Worm (Caenorhabditis elegans) whole organism, mixed stage, embryonic: Measurements from ENCODE around the gene trim-21.

Experiments used
- ces-1 ChIP-seq: fragments of 150-350 bp; optimal IDR thresholded peaks from 2 replicates; lab custom pipeline; 2014; ENCODE audit warnings: missing biosample characterization, missing genetic modification reagents, missing genetic modification characterization
- cnd-1 ChIP-seq: fragments of 200-800 bp; sonication (Bioruptor generic); optimal IDR thresholded peaks from 2 replicates; lab custom pipeline; 2018; ENCODE audit warnings: mild to moderate bottlenecking, missing genetic modification characterization, missing compliant biosample characterization
- elt-1 ChIP-seq: sonication (generic microtip); optimal IDR thresholded peaks from 2 replicates; lab custom pipeline; 2017; ENCODE audit warnings: missing genetic modification characterization, mild to moderate bottlenecking, missing compliant biosample characterization, antibody characterized with exemption, moderate library complexity, borderline replicate concordance; ENCODE audit not compliant: insufficient read depth
- elt-3 ChIP-seq: fragments of 150-350 bp; optimal IDR thresholded peaks from 2 replicates; lab custom pipeline; 2014; ENCODE audit warnings: missing biosample characterization, missing genetic modification characterization
- lin-13 ChIP-seq: fragments of 150-350 bp; optimal IDR thresholded peaks from 2 replicates; lab custom pipeline; 2014; ENCODE audit warnings: missing biosample characterization, missing genetic modification characterization
- lsy-2 ChIP-seq: fragments of 150-350 bp; optimal IDR thresholded peaks from 2 replicates; lab custom pipeline; 2014; ENCODE audit warnings: missing biosample characterization, missing genetic modification characterization
- mls-2 ChIP-seq: sonication (generic microtip); optimal IDR thresholded peaks from 2 replicates; lab custom pipeline; 2016; ENCODE audit warnings: mild to moderate bottlenecking, missing genetic modification characterization, moderate library complexity, missing compliant biosample characterization
- nhr-12 ChIP-seq: fragments of 150-350 bp; optimal IDR thresholded peaks from 2 replicates; lab custom pipeline; 2014; ENCODE audit warnings: missing biosample characterization, missing genetic modification characterization
- nhr-237 ChIP-seq: fragments of 150-350 bp; optimal IDR thresholded peaks from 2 replicates; lab custom pipeline; 2014; ENCODE audit warnings: missing biosample characterization, missing genetic modification characterization
- nhr-28 ChIP-seq: fragments of 150-350 bp; optimal IDR thresholded peaks from 2 replicates; lab custom pipeline; 2014; ENCODE audit warnings: missing biosample characterization, missing genetic modification characterization
- pha-4 ChIP-seq: fragments of 150-350 bp; optimal IDR thresholded peaks from 2 replicates; lab custom pipeline; 2018; ENCODE audit warnings: missing biosample characterization, missing genetic modification reagents, missing genetic modification characterization
- snpc-4 ChIP-seq: fragments of 150-350 bp; optimal IDR thresholded peaks from 2 replicates; lab custom pipeline; 2014; ENCODE audit warnings: missing biosample characterization, missing genetic modification characterization
- unc-120 ChIP-seq: sonication (generic microtip); optimal IDR thresholded peaks from 2 replicates; lab custom pipeline; 2017; ENCODE audit warnings: missing genetic modification characterization, missing compliant biosample characterization; ENCODE audit not compliant: poor library complexity, severe bottlenecking
- unc-39 ChIP-seq: fragments of 150-350 bp; optimal IDR thresholded peaks from 2 replicates; lab custom pipeline; 2014; ENCODE audit warnings: missing biosample characterization, missing genetic modification characterization

DNA sequence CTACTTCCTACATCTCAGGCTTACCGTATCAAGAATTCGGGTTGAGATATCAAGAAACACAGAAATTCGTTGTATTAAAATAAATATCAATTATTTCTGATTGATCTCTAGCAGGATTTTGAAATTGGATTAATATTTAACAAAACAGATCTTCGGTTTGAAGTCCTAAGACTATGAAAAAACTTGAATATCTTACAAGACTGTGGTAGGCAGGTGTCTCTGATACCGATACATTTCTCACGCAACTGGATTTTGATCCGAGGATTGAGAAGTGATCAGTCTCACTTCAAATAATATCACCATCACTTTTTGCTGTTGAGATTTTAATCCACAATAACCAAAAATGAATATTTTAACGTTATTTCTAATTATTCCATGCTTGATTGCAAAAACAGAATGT is 34.0 kb upstream of the trim-21 start, which contains the start of gene F43C11.4:
- TF ChIP-seq nhr-12 (tag; lab: Kevin White, UChicago) (no peak), ces-1 (GFP tag; lab: Kevin White, UChicago) (no peak), elt-3 (tag; lab: Kevin White, UChicago) (no peak), unc-39 (no peak), nhr-237 (tag; lab: Kevin White, UChicago) (no peak), lin-13 (tag; lab: Kevin White, UChicago) (no peak), elt-1 (tag; lab: Kevin White, UChicago) (no peak), nhr-28 (tag; lab: Kevin White, UChicago) (no peak), cnd-1 (tag; lab: Kevin White, UChicago) (no peak), snpc-4 (tag; lab: Kevin White, UChicago) (no peak), mls-2 (tag; lab: Kevin White, UChicago) (no peak), pha-4 (tag; lab: Kevin White, UChicago) (no peak), lsy-2 (no peak), unc-120 (no peak)
